Fruit fly (Drosophila melanogaster) whole organism, larva: ENCODE results near the gene CG43867.

Experiments used
- noc ChIP-seq: fragments of 200-800 bp; sonication (Bioruptor generic); optimal IDR thresholded peaks from 3 replicates; lab custom pipeline; 2019; ENCODE audit warnings: missing biosample characterization, mild to moderate bottlenecking, missing genetic modification characterization, moderate library complexity

CG43867 gene

dm6 chrX:930048-930800 lies 2.4 kb upstream of the CG43867 start, which contains the start of gene CG3708:
Gene CG3708 (minus strand): TSS chrX:930098.
- no peak for TF ChIP-seq noc

DNA sequence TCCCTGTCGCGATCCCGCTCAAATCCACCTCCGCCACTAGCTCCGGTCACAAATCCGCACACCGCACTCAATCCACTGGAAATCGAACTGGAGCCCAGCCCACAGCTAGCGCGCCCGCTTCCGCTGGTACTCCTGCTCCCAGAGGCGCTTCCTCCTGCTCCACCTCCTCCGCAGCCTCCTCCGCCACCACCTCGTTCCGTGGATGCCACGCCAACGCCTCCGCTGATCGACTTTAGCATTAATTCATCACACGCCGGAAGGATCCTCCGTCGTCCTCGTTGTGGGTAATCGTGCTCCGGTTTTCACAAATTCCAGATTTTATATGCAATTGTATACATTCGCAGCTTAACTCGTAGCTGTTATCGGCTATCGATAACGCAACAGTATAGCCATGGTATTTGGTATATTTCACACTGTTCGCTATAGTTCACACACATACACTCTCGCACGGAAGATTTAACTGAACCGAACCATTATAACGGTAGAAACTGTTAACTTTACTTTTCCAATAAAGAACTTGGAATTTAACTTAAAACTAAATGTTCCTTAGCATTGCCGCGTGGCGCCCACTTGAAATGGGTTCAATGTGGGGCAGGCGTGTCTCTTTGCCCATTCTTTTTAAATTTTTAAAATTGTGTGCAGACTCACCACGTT lies 439 bp downstream of the CG43867 start, which contains the start of gene Lztr1:
Gene Lztr1 (minus strand): TSS at position 374 of the 654 bp plus-strand sequence.
- TF ChIP-seq noc = no peak

dm6 chrX:921359-921758 lies 6.4 kb downstream of the CG43867 start:
- no peak for TF ChIP-seq noc

DNA sequence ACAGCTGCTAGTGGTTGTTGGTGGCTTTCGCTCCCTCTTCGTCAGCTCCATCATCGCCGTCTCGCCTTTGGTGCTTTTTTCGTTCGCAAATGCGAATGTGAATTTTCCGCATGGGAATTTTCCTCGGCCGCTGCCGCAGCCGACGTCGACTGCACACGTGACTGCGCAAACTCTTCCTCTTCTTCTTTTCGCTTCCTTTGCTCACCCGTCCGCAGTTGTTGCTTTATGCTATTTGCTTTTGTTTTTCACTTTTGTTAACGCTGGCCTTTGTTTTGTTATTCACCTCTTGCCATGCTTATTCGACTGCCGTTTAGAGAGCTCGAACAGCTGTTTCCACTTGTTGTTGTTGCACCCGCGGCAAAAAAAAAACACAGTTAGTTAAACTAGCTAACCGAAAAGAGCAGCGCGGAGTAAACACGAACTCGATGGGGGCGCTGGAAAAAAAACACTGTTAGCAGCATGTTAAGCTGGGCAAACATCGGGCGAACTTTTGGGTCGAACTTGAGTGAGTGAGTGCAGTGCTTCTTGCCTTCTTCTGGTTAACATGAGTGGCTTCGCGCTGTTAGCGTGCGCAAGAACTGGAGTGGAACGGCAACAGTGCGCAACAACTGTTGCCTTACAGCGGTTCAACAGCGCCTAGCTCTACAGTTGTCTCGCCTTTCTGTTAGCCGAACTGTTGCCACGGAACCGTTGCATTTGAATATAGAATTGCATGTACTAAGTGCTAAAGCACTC lies 18.8 kb downstream of the CG43867 start:
- TF ChIP-seq noc = no peak

dm6 chrX:900725-901345 lies 26.9 kb downstream of the CG43867 start:
- TF ChIP-seq noc = peak; percentile 50

DNA sequence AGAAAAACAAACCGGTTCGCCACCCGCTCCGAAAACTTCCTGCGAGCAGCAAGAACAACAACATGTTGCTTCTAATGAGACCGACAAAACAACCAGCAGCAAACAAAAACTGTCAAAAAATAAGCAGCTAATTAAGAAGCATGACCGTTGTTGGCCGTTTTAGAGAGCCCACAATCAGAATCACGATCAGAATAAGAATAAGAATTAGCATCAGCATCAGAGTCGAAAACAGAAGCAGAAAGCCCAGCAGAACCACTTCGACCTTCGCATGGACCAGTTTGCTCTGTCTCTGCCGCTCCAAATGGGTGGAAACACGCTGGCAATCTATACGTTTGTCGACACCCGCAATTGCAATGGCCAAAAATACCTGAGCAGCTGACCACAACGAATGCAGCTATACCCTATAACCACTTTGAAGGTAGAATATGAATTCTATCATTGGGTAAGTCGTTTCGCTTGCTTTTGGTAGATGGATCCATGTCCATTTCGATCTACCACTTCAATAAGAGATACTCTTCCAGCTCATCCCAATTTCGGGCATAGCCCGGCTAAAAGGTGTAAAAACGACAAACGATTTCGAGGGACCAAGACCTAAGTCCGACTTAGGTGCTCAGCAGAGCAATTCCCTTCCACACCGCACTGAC lies 28.2 kb downstream of the CG43867 start:
- no peak for TF ChIP-seq noc

DNA sequence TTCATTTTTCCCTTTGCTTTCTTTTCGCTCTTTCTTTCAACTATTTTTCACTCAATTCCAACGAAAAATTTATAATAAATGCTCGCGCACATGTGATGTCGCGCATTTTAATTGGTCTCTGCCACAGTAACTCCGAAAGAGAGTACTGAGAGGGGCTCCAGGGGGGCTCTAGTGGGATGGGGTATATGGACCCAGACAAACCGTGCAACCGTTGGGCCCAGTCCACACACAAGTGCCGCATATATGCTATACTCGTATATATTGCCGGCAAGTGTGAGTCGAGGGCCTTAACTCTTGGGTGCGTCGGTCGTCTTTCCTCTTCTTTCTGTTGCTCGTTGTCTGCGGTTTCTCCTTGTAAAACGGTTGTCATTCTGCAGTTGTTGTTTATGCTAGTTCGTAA lies 29.4 kb downstream of the CG43867 start:
- no peak for TF ChIP-seq noc

- TF ChIP-seq noc = no peak
These were observed 33.6 kb downstream of the CG43867 start, which contains the start of gene CG11663 for dm6 chrX:894182-894581. Gene CG11663 (plus strand): TSS chrX:894482.

- TF ChIP-seq noc = no peak
These were observed 52.3 kb downstream of the CG43867 start, which contains the start of gene CG11664 for dm6 chrX:875432-875831. Gene CG11664 (plus strand): TSS chrX:875732.

DNA sequence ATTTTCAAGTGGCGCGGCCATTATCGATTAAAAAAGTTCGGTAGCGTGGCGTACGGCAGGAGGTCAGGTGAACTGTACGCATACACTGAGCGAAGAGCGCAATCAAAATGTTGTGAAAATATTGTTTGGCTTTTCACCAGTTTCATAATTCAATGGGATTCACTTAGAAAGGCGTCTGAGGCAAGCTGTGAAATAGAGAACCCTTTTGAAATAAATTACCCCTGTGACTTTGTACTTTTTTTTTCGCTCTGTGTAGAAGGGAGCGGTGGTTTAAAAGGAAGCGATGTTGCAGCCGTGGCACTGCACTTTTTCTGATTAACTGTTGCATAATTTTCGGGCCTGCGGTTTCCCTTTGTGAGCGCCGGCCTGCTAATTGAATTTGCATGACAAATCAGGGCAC lies 54.0 kb downstream of the CG43867 start:
- TF ChIP-seq noc = no peak

dm6 chrX:868441-868840 lies 59.3 kb downstream of the CG43867 start:
- no peak for TF ChIP-seq noc

dm6 chrX:862308-862707 lies 65.5 kb downstream of the CG43867 start, which contains the start of gene CG14634:
Gene CG14634 (plus strand): TSS chrX:862608.
- no peak for TF ChIP-seq noc

DNA sequence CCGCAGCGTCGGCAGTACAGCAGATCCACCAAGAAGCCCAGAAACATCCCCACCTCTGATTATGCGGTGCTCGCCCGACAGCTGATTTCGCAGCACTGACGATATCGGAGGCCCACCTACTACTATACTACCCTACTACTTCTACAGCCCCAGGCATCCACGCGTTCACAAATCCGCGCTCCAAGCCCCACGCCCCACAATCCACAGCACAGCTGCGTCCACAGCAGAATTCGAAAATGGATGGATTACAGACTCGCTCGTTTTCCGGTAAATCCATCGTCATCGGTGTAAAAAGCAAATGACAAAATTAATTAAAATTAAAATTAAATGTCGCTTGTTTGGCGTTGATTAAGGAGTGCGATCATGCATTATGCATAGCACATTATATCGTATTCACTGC lies 80.7 kb downstream of the CG43867 start, which contains the start of gene CG3713:
Gene CG3713 (minus strand): TSS at position 101 of the 400 bp plus-strand sequence.
- TF ChIP-seq noc = no peak

DNA sequence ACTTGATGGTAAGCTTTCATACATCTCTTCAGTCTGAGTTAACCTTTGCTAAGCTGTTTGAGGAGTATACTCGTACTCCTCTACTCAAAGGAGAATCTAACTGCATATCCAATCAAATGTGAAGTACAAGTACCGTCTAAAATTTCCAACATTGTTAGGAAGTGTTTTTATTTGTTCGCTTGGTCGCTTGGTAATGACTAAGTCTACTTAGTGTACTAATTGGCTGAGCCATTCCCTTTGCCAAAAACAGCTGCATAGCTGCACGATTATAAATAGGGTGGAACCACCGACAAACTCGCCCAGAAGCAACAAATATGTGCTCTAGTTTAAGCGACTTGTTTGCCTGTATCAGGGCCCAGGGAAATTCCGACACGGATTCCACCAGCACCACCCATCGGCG lies 83.3 kb downstream of the CG43867 start, which contains the start of gene CG14635:
Gene CG14635 (plus strand): TSS at position 301 of the 400 bp plus-strand sequence.
- no peak for TF ChIP-seq noc

DNA sequence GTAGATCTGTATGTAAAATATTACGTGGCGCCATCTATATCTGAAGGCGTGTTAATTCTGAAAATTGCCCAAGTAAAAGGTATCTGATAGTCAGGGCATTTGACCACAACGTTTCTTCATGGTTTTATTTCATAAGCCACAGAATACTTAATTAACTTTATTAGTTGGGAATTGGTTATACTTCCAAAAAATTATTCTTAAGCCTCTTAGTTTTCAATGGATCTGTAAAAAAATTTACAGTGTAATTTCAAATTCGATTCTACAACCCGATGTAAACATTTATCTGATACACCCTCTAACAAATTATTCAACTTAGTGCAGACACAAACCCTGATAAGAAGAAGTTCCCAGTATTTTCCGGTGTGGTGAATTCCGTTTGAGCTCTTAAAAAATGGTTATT lies 84.3 kb downstream of the CG43867 start:
- TF ChIP-seq noc = no peak

dm6 chrX:841941-842340 lies 85.8 kb downstream of the CG43867 start:
- no peak for TF ChIP-seq noc
